Worm (Caenorhabditis elegans) whole organism, midembryonic: ENCODE measurements around the gene rpl-28.

Experiments
- T22C8.4 ChIP-seq: fragments of 200-800 bp; sonication (Bioruptor generic); IDR thresholded peaks from 2 replicates; pipeline ENCODE4 v1.3.6; 2022; ENCODE audit warnings: missing genetic modification characterization, missing compliant biosample characterization
- cog-1 ChIP-seq: sonication (generic microtip); optimal IDR thresholded peaks from 2 replicates; lab custom pipeline; 2016; ENCODE audit warnings: missing genetic modification characterization, missing compliant biosample characterization
- flt-1 ChIP-seq: fragments of 200-800 bp; sonication (Bioruptor generic); IDR thresholded peaks from 2 replicates; pipeline ENCODE4 v1.3.6; 2022; ENCODE audit warnings: missing genetic modification characterization, missing compliant biosample characterization
- klf-2 ChIP-seq: fragments of 200-800 bp; sonication (Bioruptor generic); conservative IDR thresholded peaks from 2 replicates; pipeline ENCODE4 v1.3.6; 2022; ENCODE audit warnings: missing genetic modification reagents, missing genetic modification characterization, missing compliant biosample characterization
- med-1 ChIP-seq: sonication (generic microtip); optimal IDR thresholded peaks from 2 replicates; lab custom pipeline; 2017; ENCODE audit warnings: missing genetic modification characterization, mild to moderate bottlenecking, missing compliant biosample characterization, antibody characterized with exemption, missing genetic modification reagents; ENCODE audit not compliant: insufficient read depth
- ref-1 ChIP-seq: fragments of 200-800 bp; sonication (Bioruptor generic); conservative IDR thresholded peaks from 2 replicates; pipeline ENCODE4 v1.3.6; 2022; ENCODE audit warnings: missing genetic modification reagents, missing genetic modification characterization, missing compliant biosample characterization
- tab-1 ChIP-seq: fragments of 200-800 bp; sonication (Bioruptor generic); IDR thresholded peaks from 2 replicates; pipeline ENCODE4 v1.3.6; 2022; ENCODE audit warnings: missing genetic modification characterization, missing compliant biosample characterization
- ztf-23 ChIP-seq: fragments of 200-800 bp; sonication (Bioruptor generic); IDR thresholded peaks from 2 replicates; pipeline ENCODE4 v1.3.6; 2022; ENCODE audit warnings: missing genetic modification reagents, missing genetic modification characterization, missing compliant biosample characterization
- ztf-29 ChIP-seq: fragments of 200-800 bp; sonication (Bioruptor generic); IDR thresholded peaks from 2 replicates; pipeline ENCODE4 v1.3.6; 2022; ENCODE audit warnings: missing genetic modification reagents, missing genetic modification characterization, missing compliant biosample characterization

rpl-28 gene

DNA sequence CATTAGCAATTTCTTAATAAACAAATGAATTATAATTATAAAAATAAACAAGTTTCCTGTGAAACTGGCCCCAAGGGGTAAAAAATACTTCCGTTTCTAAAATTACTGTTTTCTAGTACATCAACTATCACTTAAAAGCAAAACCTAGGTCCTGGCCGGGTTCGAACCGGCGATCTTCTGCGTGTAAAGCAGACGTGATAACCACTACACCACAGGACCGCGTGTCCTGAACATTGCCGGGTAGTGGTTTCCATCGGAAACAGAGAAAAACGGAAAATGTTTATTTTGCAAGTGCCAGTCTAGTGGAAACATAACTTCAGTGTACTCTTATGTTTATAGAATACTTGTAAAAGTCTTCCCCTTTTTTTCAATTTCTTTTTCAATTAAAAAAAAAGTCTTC, 44.7 kb downstream of the rpl-28 start:
- TF ChIP-seq med-1 (GFP tag; lab: Kevin White, UChicago) (no peak), T22C8.4 (no peak), ztf-23 (GFP tag; lab: Robert Waterston, UW) (no peak), tab-1 (GFP tag; lab: Robert Waterston, UW) (no peak), flt-1 (no peak), ref-1 (GFP tag; lab: Robert Waterston, UW) (no peak), cog-1 (tag; lab: Kevin White, UChicago) (no peak)

DNA sequence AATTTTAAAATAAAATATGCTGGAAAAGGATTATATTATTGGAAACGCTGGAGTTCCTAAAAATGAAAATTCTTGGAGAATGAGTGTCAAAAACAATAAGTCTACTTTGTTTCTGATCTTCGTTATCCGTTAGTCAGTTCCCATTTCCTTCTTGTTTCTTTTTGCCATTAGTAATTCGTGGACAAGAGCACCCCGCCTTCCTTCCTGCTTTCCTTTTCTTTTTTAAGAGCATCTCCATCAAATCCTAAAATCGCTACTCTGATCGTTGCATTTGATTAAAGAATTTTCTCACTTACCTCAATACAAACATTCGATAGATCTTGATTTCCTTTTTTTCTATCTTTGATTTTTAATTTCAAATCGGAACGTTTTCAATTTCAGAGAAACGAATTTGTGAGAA, 48.1 kb downstream of the rpl-28 start, which contains the start of gene frpr-15:
Gene frpr-15, plus strand, starts transcription at position 301 of the 400 bp plus-strand sequence.
- no peak for TF ChIP-seq ztf-23 (GFP tag; lab: Robert Waterston, UW)
- TF ChIP-seq klf-2, result no peak
- no peak for TF ChIP-seq cog-1 (tag; lab: Kevin White, UChicago)
- TF ChIP-seq tab-1 (GFP tag; lab: Robert Waterston, UW), result no peak
- no peak for TF ChIP-seq med-1 (GFP tag; lab: Kevin White, UChicago)
- TF ChIP-seq ref-1 (GFP tag; lab: Robert Waterston, UW), result no peak
- no peak for TF ChIP-seq flt-1
- TF ChIP-seq T22C8.4, result no peak
- TF ChIP-seq ztf-29, result no peak

DNA sequence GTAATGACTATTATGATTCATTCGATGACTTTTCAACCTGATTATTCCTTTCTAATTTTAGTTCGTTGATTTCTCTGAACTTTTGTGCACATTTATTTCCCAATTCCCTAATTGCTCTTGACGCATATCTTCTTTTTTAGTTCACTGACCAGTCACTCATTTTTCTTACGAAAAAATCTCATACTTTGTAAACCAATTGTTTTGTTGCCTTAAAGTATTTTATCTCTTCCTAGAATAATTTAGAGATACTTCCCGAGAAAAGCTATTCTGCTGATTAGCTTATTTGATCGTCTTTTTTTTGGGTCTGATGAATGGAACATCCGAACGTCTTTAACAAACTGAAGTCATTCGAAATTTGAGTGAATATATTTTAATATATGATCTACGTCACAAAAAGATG, 48.6 kb downstream of the rpl-28 start:
- TF ChIP-seq cog-1 (tag; lab: Kevin White, UChicago), result no peak
- TF ChIP-seq ztf-29, result no peak
- no peak for TF ChIP-seq T22C8.4
- no peak for TF ChIP-seq klf-2
